Worm (Caenorhabditis elegans): ENCODE measurements around the gene Y75B12B.13.
"Not testable (repeated sequence)": the region's sequence is repeated elsewhere in the genome, so short reads cannot be mapped to it uniquely, and the experiment has no call there.

Y75B12B.13 gene

ce11 chrV:15223668-15224067, 29.9 kb upstream of the Y75B12B.13 start, which contains the start of gene srw-24:
Gene srw-24, plus strand, starts transcription at chrV:15223968.
- TF ChIP-seq Y95B8A.8 (GFP tag; IDR thresholded peaks at IDR 0.05) = no peak
- no peak for TF ChIP-seq F10E7.11 (tag; optimal IDR thresholded peaks at IDR 0.05)
- TF ChIP-seq bed-2 (GFP tag; IDR thresholded peaks at IDR 0.05) = no peak
- no peak for TF ChIP-seq attf-5 (GFP tag; optimal IDR thresholded peaks at IDR 0.05)
- TF ChIP-seq let-607 (tag; optimal IDR thresholded peaks at IDR 0.05) = no peak
- TF ChIP-seq B0035.1 (tag; optimal IDR thresholded peaks at IDR 0.05) = no peak
- TF ChIP-seq rpc-1 (optimal IDR thresholded peaks at IDR 0.05) = no peak
- no peak for TF ChIP-seq rpc-1 (tag; optimal IDR thresholded peaks at IDR 0.05)
- no peak for TF ChIP-seq F52B5.7 (tag; optimal IDR thresholded peaks at IDR 0.05)
- no peak for TF ChIP-seq egl-44 (GFP tag; IDR thresholded peaks at IDR 0.05)
- TF ChIP-seq ama-1 (optimal IDR thresholded peaks at IDR 0.05) = no peak
- no peak for TF ChIP-seq ama-1 (GFP tag; optimal IDR thresholded peaks at IDR 0.05)
- no peak for TF ChIP-seq snpc-4 (GFP tag; optimal IDR thresholded peaks at IDR 0.05)
- no peak for TF ChIP-seq snpc-4 (tag; optimal IDR thresholded peaks at IDR 0.05)
- no peak for TF ChIP-seq Y67H2A.10 (GFP tag; conservative IDR thresholded peaks at IDR 0.05)
- TF ChIP-seq dox-1 (GFP tag; IDR thresholded peaks at IDR 0.05) = no peak
- no peak for TF ChIP-seq pha-4 (tag; optimal IDR thresholded peaks at IDR 0.05)
- no peak for TF ChIP-seq K11D2.4 (GFP tag; IDR thresholded peaks at IDR 0.05)
- TF ChIP-seq tbp1 (GFP tag; optimal IDR thresholded peaks at IDR 0.05) = no peak

ce11 chrV:15221330-15221729, 27.5 kb upstream of the Y75B12B.13 start, which contains the start of gene irld-25:
Gene irld-25, plus strand, starts transcription at chrV:15221630.
- TF ChIP-seq repo-1 (tag; optimal IDR thresholded peaks at IDR 0.05) = no peak
- no peak for TF ChIP-seq tbp1 (GFP tag; optimal IDR thresholded peaks at IDR 0.05)
- TF ChIP-seq efl-1 (GFP tag; optimal IDR thresholded peaks at IDR 0.05) = no peak
- TF ChIP-seq snpc-1.3 (tag; optimal IDR thresholded peaks at IDR 0.05; ENCODE audit: insufficient read depth) = no peak
- TF ChIP-seq pbrm-1 (GFP tag; IDR thresholded peaks at IDR 0.05) = no peak
- TF ChIP-seq dox-1 (GFP tag; IDR thresholded peaks at IDR 0.05) = no peak

ce11 chrV:15216705-15217104, 22.9 kb upstream of the Y75B12B.13 start, which contains the start of gene sri-25:
Gene sri-25, plus strand, starts transcription at chrV:15217005.
- no peak for TF ChIP-seq hsf-1 (GFP tag; IDR thresholded peaks at IDR 0.05)
- TF ChIP-seq unc-130 (GFP tag; optimal IDR thresholded peaks at IDR 0.05) = no peak

ce11 chrV:15215175-15215574, 21.4 kb upstream of the Y75B12B.13 start, which contains the start of gene sri-26:
Gene sri-26, plus strand, starts transcription at chrV:15215475.
- TF ChIP-seq aptf-2 (GFP tag; conservative IDR thresholded peaks at IDR 0.05); ekl-4 (GFP tag; IDR thresholded peaks at IDR 0.05); tbx-9 (tag; optimal IDR thresholded peaks at IDR 0.05; ENCODE audit: borderline replicate concordance): not testable (repeated sequence)

- not testable (repeated sequence) for TF ChIP-seq zim-3 (tag; optimal IDR thresholded peaks at IDR 0.05); attf-3 (GFP tag; conservative IDR thresholded peaks at IDR 0.05); ceh-79 (tag; optimal IDR thresholded peaks at IDR 0.05)
Observed at ce11 chrV:15211869-15212268, 18.1 kb upstream of the Y75B12B.13 start, which contains the start of gene sri-24. Gene sri-24, plus strand, starts transcription at chrV:15212169.

ce11 chrV:15207681-15208080, 13.9 kb upstream of the Y75B12B.13 start, which contains the start of gene C41G6.12:
Gene C41G6.12, minus strand, starts transcription at chrV:15207781.
- not testable (repeated sequence) for TF ChIP-seq Y53G8AR.9 (GFP tag; conservative IDR thresholded peaks at IDR 0.05); ztf-25 (GFP tag; IDR thresholded peaks at IDR 0.05); F33H1.4 (GFP tag; IDR thresholded peaks at IDR 0.05)
